Worm (Caenorhabditis elegans) whole organism, late embryonic: Measurements from ENCODE around the gene wago-4.

Experiments
- F13H6.1 ChIP-seq: sonication (generic microtip); optimal IDR thresholded peaks from 2 replicates; lab custom pipeline; 2016; ENCODE audit warnings: missing genetic modification characterization, missing compliant biosample characterization
- ceh-31 ChIP-seq: sonication (generic microtip); optimal IDR thresholded peaks from 2 replicates; lab custom pipeline; 2016; ENCODE audit warnings: missing genetic modification characterization, missing compliant biosample characterization
- ceh-48 ChIP-seq: sonication (generic microtip); optimal IDR thresholded peaks from 2 replicates; lab custom pipeline; 2016; ENCODE audit warnings: missing genetic modification characterization, inconsistent platforms, missing compliant biosample characterization
- ceh-9 ChIP-seq: sonication (generic microtip); optimal IDR thresholded peaks from 2 replicates; lab custom pipeline; 2016; ENCODE audit warnings: mild to moderate bottlenecking, missing genetic modification characterization, inconsistent platforms, missing compliant biosample characterization
- hlh-15 ChIP-seq: sonication (generic microtip); optimal IDR thresholded peaks from 2 replicates; lab custom pipeline; 2016; ENCODE audit warnings: missing genetic modification characterization, missing compliant biosample characterization
- lin-11 ChIP-seq: fragments of 200-800 bp; sonication (Bioruptor generic); optimal IDR thresholded peaks from 2 replicates; lab custom pipeline; 2018; ENCODE audit warnings: mild to moderate bottlenecking, missing genetic modification characterization, missing compliant biosample characterization
- pax-1 ChIP-seq: fragments of 150-350 bp; optimal IDR thresholded peaks from 2 replicates; lab custom pipeline; 2014; ENCODE audit warnings: missing biosample characterization, missing genetic modification characterization
- pha-2 ChIP-seq: sonication (generic microtip); optimal IDR thresholded peaks from 2 replicates; lab custom pipeline; 2017; ENCODE audit warnings: mild to moderate bottlenecking, missing genetic modification characterization, missing compliant biosample characterization
- pha-4 ChIP-seq: fragments of 150-350 bp; optimal IDR thresholded peaks from 2 replicates; lab custom pipeline; 2018; ENCODE audit warnings: missing biosample characterization, missing genetic modification reagents, missing genetic modification characterization
- pqm-1 ChIP-seq: sonication (generic microtip); optimal IDR thresholded peaks from 2 replicates; lab custom pipeline; 2016; ENCODE audit warnings: missing genetic modification characterization, missing compliant biosample characterization
- tbx-2 ChIP-seq: sonication (generic microtip); optimal IDR thresholded peaks from 2 replicates; lab custom pipeline; 2016; ENCODE audit warnings: missing genetic modification characterization, missing compliant biosample characterization
- ttx-3 ChIP-seq: sonication (generic microtip); optimal IDR thresholded peaks from 2 replicates; lab custom pipeline; 2016; ENCODE audit warnings: missing genetic modification reagents, missing genetic modification characterization, missing compliant biosample characterization

ce11 chrII:12953297-12953696, 33.9 kb downstream of the wago-4 start:
- TF ChIP-seq pqm-1 (no peak), lin-11 (no peak), ceh-48 (tag; lab: Kevin White, UChicago) (no peak), pax-1 (no peak), pha-2 (tag; lab: Kevin White, UChicago) (no peak), ttx-3 (tag; lab: Kevin White, UChicago) (no peak), hlh-15 (tag; lab: Kevin White, UChicago) (no peak), ceh-9 (no peak), pha-4 (tag; lab: Kevin White, UChicago) (no peak), F13H6.1 (tag; lab: Kevin White, UChicago) (no peak), ceh-31 (peak; percentile 0), tbx-2 (peak; percentile 35)
